Worm (Caenorhabditis elegans) whole organism, L2 larva: Measurements from ENCODE around the gene egrh-3.

ENCODE experiments used
- ama-1 ChIP-seq: fragments of 150-350 bp; optimal IDR thresholded peaks from 2 replicates; lab custom pipeline; 2018; ENCODE audit warnings: inconsistent platforms
- blmp-1 ChIP-seq: sonication (generic microtip); optimal IDR thresholded peaks from 2 replicates; lab custom pipeline; 2017; ENCODE audit warnings: missing genetic modification characterization, mild to moderate bottlenecking, missing compliant biosample characterization, antibody characterized with exemption, moderate library complexity; ENCODE audit not compliant: insufficient read depth
- lin-13 ChIP-seq: fragments of 150-350 bp; optimal IDR thresholded peaks from 2 replicates; lab custom pipeline; 2014; ENCODE audit warnings: missing biosample characterization, missing genetic modification reagents, missing genetic modification characterization
- lin-39 ChIP-seq: fragments of 150-350 bp; optimal IDR thresholded peaks from 2 replicates; lab custom pipeline; 2014; ENCODE audit warnings: missing biosample characterization, missing genetic modification reagents, missing genetic modification characterization
- mab-5 ChIP-seq: fragments of 150-350 bp; optimal IDR thresholded peaks from 2 replicates; lab custom pipeline; 2014; ENCODE audit warnings: missing biosample characterization, missing genetic modification characterization
- mbf-1 ChIP-seq: sonication (generic microtip); optimal IDR thresholded peaks from 2 replicates; lab custom pipeline; 2017; ENCODE audit warnings: missing biosample characterization, missing genetic modification characterization
- nhr-23 ChIP-seq: fragments of 150-350 bp; optimal IDR thresholded peaks from 2 replicates; lab custom pipeline; 2014; ENCODE audit warnings: missing biosample characterization, missing genetic modification reagents, missing genetic modification characterization
- nhr-237 ChIP-seq: fragments of 150-350 bp; optimal IDR thresholded peaks from 2 replicates; lab custom pipeline; 2014; ENCODE audit warnings: missing biosample characterization, missing genetic modification characterization
- nhr-25 ChIP-seq: fragments of 150-350 bp; sonication (generic microtip); optimal IDR thresholded peaks from 3 replicates; lab custom pipeline; 2014; ENCODE audit warnings: missing biosample characterization, missing genetic modification characterization
- nhr-77 ChIP-seq: fragments of 150-350 bp; optimal IDR thresholded peaks from 2 replicates; lab custom pipeline; 2014; ENCODE audit warnings: missing biosample characterization, missing genetic modification characterization
- snpc-4 ChIP-seq: fragments of 150-350 bp; optimal IDR thresholded peaks from 2 replicates; lab custom pipeline; 2014; ENCODE audit warnings: missing biosample characterization, missing genetic modification characterization
- unc-62 ChIP-seq: fragments of 150-350 bp; optimal IDR thresholded peaks from 2 replicates; lab custom pipeline; 2014; ENCODE audit warnings: missing biosample characterization, missing genetic modification reagents, missing genetic modification characterization
- zag-1 ChIP-seq: fragments of 150-350 bp; optimal IDR thresholded peaks from 2 replicates; lab custom pipeline; 2014; ENCODE audit warnings: missing biosample characterization, missing genetic modification characterization

ce11 chrIV:2642054-2642453 lies 46.5 kb downstream of the egrh-3 start:
- TF ChIP-seq nhr-23 (no peak), lin-39 (tag; lab: Kevin White, UChicago) (no peak), nhr-77 (tag; lab: Kevin White, UChicago) (no peak), nhr-25 (tag; lab: Kevin White, UChicago) (no peak), ama-1 (lab: Kevin White, UChicago) (no peak), nhr-237 (tag; lab: Kevin White, UChicago) (no peak), lin-13 (GFP tag; lab: Kevin White, UChicago) (no peak), unc-62 (GFP tag; lab: Kevin White, UChicago) (no peak), blmp-1 (tag; lab: Kevin White, UChicago) (no peak), mbf-1 (tag; lab: Kevin White, UChicago) (no peak), zag-1 (tag; lab: Kevin White, UChicago) (no peak), snpc-4 (tag; lab: Kevin White, UChicago) (no peak), mab-5 (tag; lab: Kevin White, UChicago) (no peak)
